Fruit fly (Drosophila melanogaster): ENCODE data around the gene CG43317.
A peak's percentile ranks its signal among the peaks of the same experiment; 100 is the strongest.

CG43317 gene

dm6 chr3R:15794258-15794727 is 39.9 kb downstream of the CG43317 start (continued):
- TF ChIP-seq CG6792 (GFP tag; optimal IDR thresholded peaks at IDR 0.05) (peak; percentile 14), topi (GFP tag; optimal IDR thresholded peaks at IDR 0.05) (peak; percentile 18), fd85E (GFP tag; optimal IDR thresholded peaks at IDR 0.05) (no peak), CG6854 (GFP tag; optimal IDR thresholded peaks at IDR 0.05) (peak; percentile 47), Hr39 (GFP tag; optimal IDR thresholded peaks at IDR 0.05) (no peak), CG3032 (tag; optimal IDR thresholded peaks at IDR 0.05) (no peak), CG16779 (tag; optimal IDR thresholded peaks at IDR 0.05) (no peak), net (GFP tag; optimal IDR thresholded peaks at IDR 0.05) (peak; percentile 28), CG8119 (GFP tag; IDR thresholded peaks at IDR 0.05) (0 out of 3 replicates have a peak, but pooled peaks have one; percentile 14), Ets96B (tag; optimal IDR thresholded peaks at IDR 0.05) (peak; percentile 38), CG4318 (GFP tag; optimal IDR thresholded peaks at IDR 0.05) (no peak), salr (GFP tag; optimal IDR thresholded peaks at IDR 0.05) (peak in 1 of 2 experiments; percentile 11), CG7368 (GFP tag; optimal IDR thresholded peaks at IDR 0.05) (no peak), pdm3 (GFP tag; optimal IDR thresholded peaks at IDR 0.05) (no peak), vri (GFP tag; optimal IDR thresholded peaks at IDR 0.05) (peak; percentile 61), Eip93F (GFP tag; optimal IDR thresholded peaks at IDR 0.05) (no peak), eg (GFP tag; IDR thresholded peaks at IDR 0.05) (no peak; the same call in 2 of the 3 replicates), Lpt (GFP tag; optimal IDR thresholded peaks at IDR 0.05) (peak; percentile 64), fd59A (GFP tag; optimal IDR thresholded peaks at IDR 0.05) (no peak), CG10669 (GFP tag; optimal IDR thresholded peaks at IDR 0.05) (peak; percentile 39), Sox15 (GFP tag; optimal IDR thresholded peaks at IDR 0.05) (no peak), Sox102F (GFP tag; optimal IDR thresholded peaks at IDR 0.05) (no peak), lz (GFP tag; optimal IDR thresholded peaks at IDR 0.05) (no peak), CG32006 (GFP tag; optimal IDR thresholded peaks at IDR 0.05) (no peak), CG1621 (tag; optimal IDR thresholded peaks at IDR 0.05) (peak; percentile 68), Met (GFP tag; optimal IDR thresholded peaks at IDR 0.05) (no peak), CG31627 (GFP tag; optimal IDR thresholded peaks at IDR 0.05) (no peak), CG3919 (GFP tag; optimal IDR thresholded peaks at IDR 0.05) (peak; percentile 47), esn (GFP tag; optimal IDR thresholded peaks at IDR 0.05) (peak; percentile 40), CG34406 (GFP tag; optimal IDR thresholded peaks at IDR 0.05) (peak; percentile 37), CG11294 (GFP tag; IDR thresholded peaks at IDR 0.05) (no peak)

- TF ChIP-seq achi (GFP tag; optimal IDR thresholded peaks at IDR 0.05) (peak; percentile 13), CG11294 (GFP tag; IDR thresholded peaks at IDR 0.05) (no peak), eg (GFP tag; IDR thresholded peaks at IDR 0.05) (peak; percentile 28; the same call in 1 of the 3 replicates), lz (GFP tag; optimal IDR thresholded peaks at IDR 0.05) (peak; percentile 15), fkh (GFP tag; optimal IDR thresholded peaks at IDR 0.05) (no peak), Smox (GFP tag; optimal IDR thresholded peaks at IDR 0.05) (peak; percentile 27), acj6 (GFP tag; optimal IDR thresholded peaks at IDR 0.05) (peak; percentile 46), CG11902 (GFP tag; optimal IDR thresholded peaks at IDR 0.05) (no peak), CG4318 (GFP tag; optimal IDR thresholded peaks at IDR 0.05) (no peak), Sox14 (GFP tag; optimal IDR thresholded peaks at IDR 0.05) (peak; percentile 60), pdm3 (GFP tag; optimal IDR thresholded peaks at IDR 0.05) (peak; percentile 45), Hr38 (GFP tag; optimal IDR thresholded peaks at IDR 0.05) (no peak), OdsH (GFP tag; optimal IDR thresholded peaks at IDR 0.05) (peak; percentile 42), Met (GFP tag; optimal IDR thresholded peaks at IDR 0.05) (peak; percentile 37), Ets96B (tag; optimal IDR thresholded peaks at IDR 0.05) (no peak), CG16779 (tag; optimal IDR thresholded peaks at IDR 0.05) (peak; percentile 29), dsx (GFP tag; optimal IDR thresholded peaks at IDR 0.05; ENCODE audit: poor library complexity, severe bottlenecking) (peak; percentile 48), CG11762 (GFP tag; optimal IDR thresholded peaks at IDR 0.05; ENCODE audit: insufficient read depth) (no peak), esn (GFP tag; optimal IDR thresholded peaks at IDR 0.05) (peak; percentile 20), CG8319 (GFP tag; optimal IDR thresholded peaks at IDR 0.05) (no peak), CG32006 (GFP tag; optimal IDR thresholded peaks at IDR 0.05) (no peak), CG15336 (GFP tag; IDR thresholded peaks at IDR 0.05) (0 out of 2 replicates have a peak, but pooled peaks have one; percentile 14), CG1621 (tag; optimal IDR thresholded peaks at IDR 0.05) (peak; percentile 69), CG3919 (GFP tag; optimal IDR thresholded peaks at IDR 0.05) (peak; percentile 50), fd85E (GFP tag; optimal IDR thresholded peaks at IDR 0.05) (no peak), Hr4 (GFP tag; optimal IDR thresholded peaks at IDR 0.05) (no peak), CG6808 (GFP tag; optimal IDR thresholded peaks at IDR 0.05) (peak; percentile 43), CG6854 (GFP tag; optimal IDR thresholded peaks at IDR 0.05) (peak; percentile 25), CG7368 (GFP tag; optimal IDR thresholded peaks at IDR 0.05) (no peak), CG34406 (GFP tag; optimal IDR thresholded peaks at IDR 0.05) (no peak), salr (GFP tag; optimal IDR thresholded peaks at IDR 0.05) (peak in 1 of 2 experiments; percentile 41), Ets21C (GFP tag; optimal IDR thresholded peaks at IDR 0.05) (no peak), CG8119 (GFP tag; IDR thresholded peaks at IDR 0.05) (0 out of 3 replicates have a peak, but pooled peaks have one; percentile 30), net (GFP tag; optimal IDR thresholded peaks at IDR 0.05) (no peak), Hr39 (GFP tag; optimal IDR thresholded peaks at IDR 0.05) (no peak), spab (GFP tag; optimal IDR thresholded peaks at IDR 0.05) (peak; percentile 3)
Measured at dm6 chr3R:15793372-15793802, 40.8 kb downstream of the CG43317 start, which contains the start of gene nsl1. Gene nsl1, plus strand, starts transcription at chr3R:15793782.

Measured in whole organism, prepupa.